Worm (Caenorhabditis elegans) whole organism, L2 larva: ENCODE data around the gene tsp-9.

Experiments
- R02D3.7 ChIP-seq: fragments of 150-350 bp; optimal IDR thresholded peaks from 2 replicates; lab custom pipeline; 2014; ENCODE audit warnings: missing biosample characterization, missing genetic modification characterization
- ZK546.5 ChIP-seq: sonication (generic microtip); optimal IDR thresholded peaks from 2 replicates; lab custom pipeline; 2017; ENCODE audit warnings: missing biosample characterization, missing genetic modification characterization
- fos-1 ChIP-seq: fragments of 150-350 bp; optimal IDR thresholded peaks from 2 replicates; lab custom pipeline; 2014; ENCODE audit warnings: missing biosample characterization, missing genetic modification characterization

DNA sequence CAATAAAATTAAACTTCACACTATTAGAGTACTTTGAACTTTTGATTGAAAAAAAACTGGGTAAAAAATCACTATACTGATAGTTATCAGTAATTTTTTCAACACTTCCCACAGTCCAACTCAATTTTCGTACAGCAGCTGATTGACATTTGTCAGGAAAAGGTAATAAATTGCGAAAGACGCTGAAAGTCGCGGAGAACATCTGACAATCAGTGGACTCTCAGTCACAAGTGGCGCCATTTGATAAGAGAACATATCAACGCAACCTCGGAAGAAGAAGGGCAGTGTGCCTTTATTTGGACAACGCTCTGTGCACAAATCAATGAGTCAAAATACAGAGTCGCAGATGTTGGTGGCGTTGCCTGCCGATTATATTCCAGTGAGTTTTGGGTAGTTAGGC, 26.7 kb downstream of the tsp-9 start, which contains the start of gene C52B11.5:
- no peak for TF ChIP-seq ZK546.5 (tag; lab: Kevin White, UChicago)
- no peak for TF ChIP-seq R02D3.7
- TF ChIP-seq fos-1 (tag; lab: Kevin White, UChicago), result peak; percentile 85
